Worm (Caenorhabditis elegans): Measurements from ENCODE around the gene Y69H2.10.

DNA sequence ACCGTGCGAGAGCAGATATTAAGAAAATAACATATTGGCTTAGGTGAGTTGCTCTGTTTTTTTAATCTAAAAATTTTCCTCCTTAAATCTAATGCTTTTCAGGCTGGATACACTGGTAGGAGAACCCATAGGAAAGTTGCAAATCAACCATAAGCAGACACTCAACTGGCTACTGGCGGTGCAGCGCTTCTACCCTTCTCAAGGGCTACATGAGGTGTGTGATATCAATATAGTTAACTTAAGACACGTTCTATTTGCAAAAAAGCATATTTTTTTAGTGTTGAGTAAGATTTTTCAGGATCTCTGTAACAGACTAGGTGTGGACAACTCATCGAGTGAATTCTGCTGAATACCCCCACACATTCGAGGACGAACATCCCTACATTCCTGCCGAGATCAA is 37.9 kb downstream of the Y69H2.10 start:
- TF ChIP-seq W03F9.2 (tag; optimal IDR thresholded peaks at IDR 0.05): no peak
- no peak for TF ChIP-seq dao-5 (tag; optimal IDR thresholded peaks at IDR 0.05)

Measured in whole organism, L4/young adult.